Worm (Caenorhabditis elegans) whole organism, L3 larva: ENCODE data around the gene srh-293.

ENCODE experiments used
- egl-5 ChIP-seq: fragments of 150-350 bp; optimal IDR thresholded peaks from 2 replicates; lab custom pipeline; 2017; ENCODE audit warnings: missing biosample characterization, missing genetic modification reagents, missing genetic modification characterization, inconsistent platforms
- elt-3 ChIP-seq, 3 experiments: fragments of 150-350 bp in 1 of 3; sonication (generic microtip) in 2 of 3; optimal IDR thresholded peaks; 2 replicates in 2 of 3; 4 replicates in 1 of 3; lab custom pipeline; 2014 to 2017; ENCODE audit warnings: missing biosample characterization in 3 of 3, missing genetic modification characterization in 3 of 3
- jun-1 ChIP-seq: fragments of 150-350 bp; optimal IDR thresholded peaks from 2 replicates; lab custom pipeline; 2014; ENCODE audit warnings: missing biosample characterization, missing genetic modification reagents, missing genetic modification characterization
- lsy-12 ChIP-seq: sonication (generic microtip); optimal IDR thresholded peaks from 2 replicates; lab custom pipeline; 2016; ENCODE audit warnings: mild to moderate bottlenecking, missing genetic modification characterization, missing compliant biosample characterization
- nhr-11 ChIP-seq: fragments of 150-350 bp; optimal IDR thresholded peaks from 2 replicates; lab custom pipeline; 2014; ENCODE audit warnings: missing biosample characterization, missing genetic modification characterization
- nhr-23 ChIP-seq: fragments of 150-350 bp; optimal IDR thresholded peaks from 2 replicates; lab custom pipeline; 2014; ENCODE audit warnings: missing biosample characterization, missing genetic modification reagents, missing genetic modification characterization
- nhr-28 ChIP-seq: fragments of 150-350 bp; optimal IDR thresholded peaks from 2 replicates; lab custom pipeline; 2014; ENCODE audit warnings: missing biosample characterization, missing genetic modification characterization
- nhr-77 ChIP-seq: fragments of 150-350 bp; optimal IDR thresholded peaks from 2 replicates; lab custom pipeline; 2014; ENCODE audit warnings: missing biosample characterization, missing genetic modification characterization
- pha-4 ChIP-seq: fragments of 150-350 bp; optimal IDR thresholded peaks from 2 replicates; lab custom pipeline; 2014; ENCODE audit warnings: missing biosample characterization, missing genetic modification reagents, missing genetic modification characterization
- pqm-1 ChIP-seq: fragments of 150-350 bp; optimal IDR thresholded peaks from 2 replicates; lab custom pipeline; 2017; ENCODE audit warnings: missing biosample characterization, missing genetic modification characterization, inconsistent platforms
- snpc-4 ChIP-seq: fragments of 150-350 bp; optimal IDR thresholded peaks from 2 replicates; lab custom pipeline; 2014; ENCODE audit warnings: missing biosample characterization, missing genetic modification characterization
- unc-62 ChIP-seq: fragments of 150-350 bp; sonication (generic microtip); optimal IDR thresholded peaks from 4 replicates; lab custom pipeline; 2014; ENCODE audit warnings: missing biosample characterization, missing genetic modification reagents, missing genetic modification characterization
- zag-1 ChIP-seq: fragments of 150-350 bp; optimal IDR thresholded peaks from 2 replicates; lab custom pipeline; 2014; ENCODE audit warnings: missing biosample characterization, missing genetic modification characterization
- ztf-11 ChIP-seq: fragments of 150-350 bp; optimal IDR thresholded peaks from 2 replicates; lab custom pipeline; 2014; ENCODE audit warnings: missing biosample characterization, missing genetic modification characterization

DNA sequence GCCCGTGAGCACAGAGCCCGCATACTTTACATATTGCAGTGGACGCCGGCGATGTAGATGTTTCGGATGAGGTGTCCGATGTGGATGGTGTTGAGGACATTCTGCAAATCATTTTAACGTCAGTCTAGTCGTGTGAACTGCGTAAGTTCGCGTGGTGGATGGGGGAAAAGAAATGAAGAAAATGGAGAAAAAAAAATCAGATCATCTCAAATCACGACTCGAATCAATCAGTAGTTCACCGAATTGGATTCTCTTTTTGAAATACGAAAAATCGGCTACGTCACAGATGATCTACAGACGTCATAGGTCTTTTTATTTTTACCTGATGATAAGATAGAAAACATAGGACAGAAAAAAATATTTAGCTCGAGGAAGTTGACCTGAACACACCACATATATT is 10.4 kb downstream of the srh-293 start, which contains the start of gene nhr-102:
- TF ChIP-seq unc-62 (GFP tag; lab: Kevin White, UChicago) (no peak), egl-5 (tag; lab: Kevin White, UChicago) (no peak), snpc-4 (tag; lab: Kevin White, UChicago) (no peak), nhr-28 (tag; lab: Kevin White, UChicago) (no peak), zag-1 (no peak), lsy-12 (tag; lab: Kevin White, UChicago) (no peak), jun-1 (tag; lab: Kevin White, UChicago) (no peak), nhr-23 (tag; lab: Kevin White, UChicago) (no peak), nhr-77 (tag; lab: Kevin White, UChicago) (no peak), ztf-11 (no peak), elt-3 (tag; optimal IDR thresholded peaks at IDR 0.05; lab: Kevin White, UChicago) (no peak), pqm-1 (tag; lab: Kevin White, UChicago) (no peak), pha-4 (no peak), nhr-11 (tag; lab: Kevin White, UChicago) (no peak)
